Worm (Caenorhabditis elegans): ENCODE results near the gene srw-79.

DNA sequence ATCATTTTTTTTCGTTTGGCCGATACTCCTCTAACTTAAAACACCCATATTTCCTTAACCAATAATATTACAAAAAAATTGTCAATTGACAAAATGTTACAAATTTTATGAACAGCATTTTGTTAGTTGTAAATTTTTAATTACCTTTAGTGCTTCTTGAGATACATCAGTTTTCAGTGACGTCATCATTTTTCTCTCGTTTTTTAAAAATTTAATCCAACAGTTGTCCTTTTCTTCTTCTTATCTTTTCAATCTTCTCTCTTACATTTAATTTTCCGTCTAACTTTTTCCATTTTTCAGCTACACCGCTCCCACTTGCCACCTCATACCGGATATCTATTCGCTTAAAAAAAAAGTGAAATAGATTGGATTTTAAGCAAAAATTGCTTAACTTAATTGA is 50.2 kb downstream of the srw-79 start, which contains the start of gene lido-8:
- no peak for TF ChIP-seq Y22D7AL.16 (tag; optimal IDR thresholded peaks at IDR 0.05)
- no peak for TF ChIP-seq pat-9 (tag; optimal IDR thresholded peaks at IDR 0.05)
- TF ChIP-seq nhr-11 (tag; optimal IDR thresholded peaks at IDR 0.05), result no peak
- no peak for TF ChIP-seq hlh-13 (GFP tag; optimal IDR thresholded peaks at IDR 0.05)
- TF ChIP-seq elt-2 (tag; optimal IDR thresholded peaks at IDR 0.05), result no peak
- no peak for TF ChIP-seq K09A11.1 (tag; optimal IDR thresholded peaks at IDR 0.05; ENCODE audit: insufficient read depth)
- TF ChIP-seq fkh-10 (GFP tag; optimal IDR thresholded peaks at IDR 0.05), result no peak
- no peak for TF ChIP-seq dmd-4 (tag; optimal IDR thresholded peaks at IDR 0.05; ENCODE audit: borderline replicate concordance)
- TF ChIP-seq odd-2 (tag; optimal IDR thresholded peaks at IDR 0.05), result no peak
